Worm (Caenorhabditis elegans) whole organism, late embryonic: Measurements from ENCODE around the gene C55A6.1.

Source experiments
- C08G9.2 ChIP-seq: sonication (generic microtip); optimal IDR thresholded peaks from 2 replicates; lab custom pipeline; 2016; ENCODE audit warnings: mild to moderate bottlenecking, missing genetic modification characterization, moderate library complexity, missing compliant biosample characterization
- C38D4.7 ChIP-seq: fragments of 200-800 bp; sonication (Bioruptor generic); optimal IDR thresholded peaks from 2 replicates; lab custom pipeline; 2018; ENCODE audit warnings: mild to moderate bottlenecking, missing genetic modification characterization, moderate library complexity, missing compliant biosample characterization
- ceh-14 ChIP-seq: sonication (generic microtip); optimal IDR thresholded peaks from 2 replicates; lab custom pipeline; 2016; ENCODE audit warnings: missing genotype, missing genetic modification characterization, missing compliant biosample characterization
- ceh-18 ChIP-seq: sonication (generic microtip); optimal IDR thresholded peaks from 2 replicates; lab custom pipeline; 2016; ENCODE audit warnings: missing genetic modification characterization, missing compliant biosample characterization
- ceh-19 ChIP-seq: fragments of 200-800 bp; sonication (Bioruptor generic); optimal IDR thresholded peaks from 2 replicates; lab custom pipeline; 2018; ENCODE audit warnings: mild to moderate bottlenecking, missing genetic modification characterization, missing compliant biosample characterization
- ceh-34 ChIP-seq: sonication (generic microtip); optimal IDR thresholded peaks from 2 replicates; lab custom pipeline; 2016; ENCODE audit warnings: mild to moderate bottlenecking, missing genetic modification characterization, missing compliant biosample characterization
- ceh-6 ChIP-seq: fragments of 200-800 bp; sonication (Bioruptor generic); optimal IDR thresholded peaks from 2 replicates; lab custom pipeline; 2018; ENCODE audit warnings: mild to moderate bottlenecking, missing genetic modification characterization, missing compliant biosample characterization
- ceh-9 ChIP-seq: sonication (generic microtip); optimal IDR thresholded peaks from 2 replicates; lab custom pipeline; 2016; ENCODE audit warnings: mild to moderate bottlenecking, missing genetic modification characterization, inconsistent platforms, missing compliant biosample characterization
- elt-2 ChIP-seq: sonication (generic microtip); optimal IDR thresholded peaks from 2 replicates; lab custom pipeline; 2016; ENCODE audit warnings: missing genetic modification reagents, missing genetic modification characterization, missing compliant biosample characterization
- eyg-1 ChIP-seq: sonication (generic microtip); optimal IDR thresholded peaks from 2 replicates; lab custom pipeline; 2016; ENCODE audit warnings: missing genotype, missing genetic modification characterization, missing compliant biosample characterization
- gmeb-2 ChIP-seq: sonication (generic microtip); optimal IDR thresholded peaks from 2 replicates; lab custom pipeline; 2016; ENCODE audit warnings: missing genetic modification characterization, inconsistent platforms, missing compliant biosample characterization
- hlh-13 ChIP-seq: fragments of 200-800 bp; sonication (Bioruptor generic); optimal IDR thresholded peaks from 2 replicates; lab custom pipeline; 2018; ENCODE audit warnings: mild to moderate bottlenecking, missing genetic modification characterization, missing compliant biosample characterization
- hlh-15 ChIP-seq: sonication (generic microtip); optimal IDR thresholded peaks from 2 replicates; lab custom pipeline; 2016; ENCODE audit warnings: missing genetic modification characterization, missing compliant biosample characterization
- hlh-8 ChIP-seq: sonication (generic microtip); optimal IDR thresholded peaks from 2 replicates; lab custom pipeline; 2016; ENCODE audit warnings: missing genotype, missing genetic modification characterization, missing compliant biosample characterization
- lim-6 ChIP-seq: sonication (generic microtip); optimal IDR thresholded peaks from 2 replicates; lab custom pipeline; 2016; ENCODE audit warnings: missing genetic modification characterization, missing compliant biosample characterization
- mec-3 ChIP-seq: sonication (generic microtip); optimal IDR thresholded peaks from 2 replicates; lab custom pipeline; 2016; ENCODE audit warnings: borderline replicate concordance, missing genetic modification characterization, missing compliant biosample characterization
- nfya-1 ChIP-seq: sonication (generic microtip); optimal IDR thresholded peaks from 2 replicates; lab custom pipeline; 2017; ENCODE audit warnings: missing genetic modification characterization, mild to moderate bottlenecking, missing compliant biosample characterization, antibody characterized with exemption, moderate library complexity
- nhr-11 ChIP-seq: fragments of 150-350 bp; optimal IDR thresholded peaks from 2 replicates; lab custom pipeline; 2014; ENCODE audit warnings: missing biosample characterization, missing genetic modification characterization
- nhr-232 ChIP-seq: sonication (generic microtip); optimal IDR thresholded peaks from 2 replicates; lab custom pipeline; 2016; ENCODE audit warnings: missing genetic modification characterization, missing compliant biosample characterization
- npax-4 ChIP-seq: sonication (generic microtip); optimal IDR thresholded peaks from 2 replicates; lab custom pipeline; 2016; ENCODE audit warnings: missing genetic modification characterization, missing compliant biosample characterization
- pag-3 ChIP-seq: sonication (generic microtip); optimal IDR thresholded peaks from 2 replicates; lab custom pipeline; 2016; ENCODE audit warnings: missing compliant biosample characterization, missing genetic modification characterization, borderline replicate concordance
- pat-9 ChIP-seq: fragments of 200-800 bp; sonication (Bioruptor generic); optimal IDR thresholded peaks from 2 replicates; lab custom pipeline; 2018; ENCODE audit warnings: mild to moderate bottlenecking, missing genetic modification characterization, moderate library complexity, missing compliant biosample characterization
- ref-2 ChIP-seq: sonication (generic microtip); optimal IDR thresholded peaks from 2 replicates; lab custom pipeline; 2016; ENCODE audit warnings: missing genetic modification characterization, missing compliant biosample characterization
- rnt-1 ChIP-seq: sonication (generic microtip); optimal IDR thresholded peaks from 2 replicates; lab custom pipeline; 2016; ENCODE audit warnings: missing genetic modification characterization, missing compliant biosample characterization
- unc-42 ChIP-seq: sonication (generic microtip); optimal IDR thresholded peaks from 2 replicates; lab custom pipeline; 2016; ENCODE audit warnings: missing genotype, missing genetic modification characterization, missing compliant biosample characterization
- zip-5 ChIP-seq: sonication (generic microtip); optimal IDR thresholded peaks from 2 replicates; lab custom pipeline; 2016; ENCODE audit warnings: missing genetic modification characterization, missing compliant biosample characterization
- ztf-16 ChIP-seq: sonication (generic microtip); optimal IDR thresholded peaks from 2 replicates; lab custom pipeline; 2017; ENCODE audit warnings: missing genetic modification characterization, missing compliant biosample characterization

The C55A6.1 gene

ce11 chrV:11546795-11547194, 42.0 kb upstream of the C55A6.1 start, which contains the start of gene F38B7.11:
Gene F38B7.11, plus strand, starts transcription at chrV:11547095.
- TF ChIP-seq mec-3 (tag; lab: Kevin White, UChicago) = no peak
- TF ChIP-seq eyg-1 = no peak
- TF ChIP-seq pat-9 (tag; lab: Kevin White, UChicago) = no peak
- TF ChIP-seq ceh-34 (tag; lab: Kevin White, UChicago) = no peak
- no peak for TF ChIP-seq npax-4 (tag; lab: Kevin White, UChicago)
- TF ChIP-seq hlh-8 (tag; lab: Kevin White, UChicago) = no peak
- TF ChIP-seq ceh-9 (tag; lab: Kevin White, UChicago) = no peak

- TF ChIP-seq lim-6 (no peak), elt-2 (tag; lab: Kevin White, UChicago) (no peak), gmeb-2 (tag; lab: Kevin White, UChicago) (no peak), hlh-15 (tag; lab: Kevin White, UChicago) (no peak), mec-3 (tag; lab: Kevin White, UChicago) (no peak), pag-3 (no peak)
These were observed 40.5 kb upstream of the C55A6.1 start, which contains the start of gene F38B7.10 for ce11 chrV:11545227-11545626. Gene F38B7.10, plus strand, starts transcription at chrV:11545527.

ce11 chrV:11543564-11543963, 38.8 kb upstream of the C55A6.1 start, which contains the start of gene F38B7.2:
Gene F38B7.2, plus strand, starts transcription at chrV:11543963.
- TF ChIP-seq nhr-11 (tag; lab: Kevin White, UChicago) = no peak
- TF ChIP-seq C08G9.2 (tag; lab: Kevin White, UChicago) = no peak
- no peak for TF ChIP-seq lim-6
- TF ChIP-seq ceh-14 (tag; lab: Kevin White, UChicago) = no peak
- TF ChIP-seq ztf-16 (tag; lab: Kevin White, UChicago) = no peak

DNA sequence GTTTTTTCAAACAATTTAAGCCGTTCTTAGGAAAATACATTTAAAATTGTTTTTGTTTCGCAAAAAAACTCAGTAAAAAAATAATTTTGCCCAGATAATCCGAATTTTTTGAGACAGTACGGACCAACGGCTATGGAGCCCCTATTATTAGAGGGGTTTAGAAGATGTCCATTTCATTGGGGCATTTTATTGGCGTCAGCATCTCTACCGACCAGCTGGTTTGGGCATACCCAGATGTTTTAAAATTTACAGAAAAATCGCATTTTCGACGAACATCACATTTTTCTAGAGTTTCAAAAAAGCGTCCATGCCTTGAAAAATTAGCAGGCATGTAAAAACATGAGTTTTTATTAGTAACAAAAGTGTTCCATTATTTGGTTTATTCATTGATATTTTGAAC, 36.5 kb upstream of the C55A6.1 start:
- TF ChIP-seq C38D4.7 (GFP tag; lab: Kevin White, UChicago) = peak; percentile 24
- no peak for TF ChIP-seq zip-5 (tag; lab: Kevin White, UChicago)

DNA sequence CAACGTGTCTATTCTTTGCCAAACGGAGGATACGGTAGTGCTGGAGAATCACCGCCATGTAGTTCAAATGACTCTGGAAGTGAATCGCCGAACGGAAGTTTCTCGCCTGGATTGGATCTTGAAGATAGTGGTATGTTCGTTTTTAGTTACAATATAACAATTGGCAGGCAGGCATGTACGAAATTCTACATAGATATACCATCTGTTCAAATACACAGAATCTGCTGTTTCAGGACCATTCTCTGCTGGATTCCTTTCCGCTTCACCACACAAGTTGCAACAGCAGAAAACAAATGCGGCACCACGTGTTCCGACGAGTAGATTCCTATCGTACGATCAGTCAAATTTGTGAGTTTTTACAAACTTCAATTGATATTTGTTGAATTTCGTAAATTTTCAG, 34.7 kb upstream of the C55A6.1 start:
- TF ChIP-seq ceh-19 (GFP tag; lab: Kevin White, UChicago) = no peak
- TF ChIP-seq nhr-232 (tag; lab: Kevin White, UChicago) = no peak

DNA sequence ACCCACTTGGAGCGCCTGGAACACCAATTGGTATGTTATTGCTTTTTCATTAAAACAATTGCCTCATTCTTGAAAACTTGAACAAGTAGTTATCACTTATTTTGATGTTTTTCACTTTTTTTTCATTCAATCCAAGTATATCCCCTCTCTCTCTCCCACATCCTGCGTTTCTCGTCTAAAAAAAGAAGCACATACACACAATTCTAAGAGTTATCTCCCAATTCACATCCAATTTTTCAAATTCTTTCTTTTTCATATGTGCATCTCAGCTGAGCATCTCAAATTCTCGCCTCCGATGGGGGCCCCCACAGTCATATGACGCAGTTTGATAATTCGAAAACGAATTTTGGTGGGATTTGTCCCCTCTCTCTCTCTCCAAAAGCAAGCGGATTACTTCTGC, 31.9 kb upstream of the C55A6.1 start:
- peak; percentile 58 for TF ChIP-seq unc-42 (tag; lab: Kevin White, UChicago)
- TF ChIP-seq ceh-6 (GFP tag; lab: Kevin White, UChicago) = no peak
- no peak for TF ChIP-seq nhr-11 (tag; lab: Kevin White, UChicago)
- no peak for TF ChIP-seq ref-2 (tag; lab: Kevin White, UChicago)
- TF ChIP-seq hlh-13 (GFP tag; lab: Kevin White, UChicago) = no peak
- TF ChIP-seq, all 69 proteins: peak for 1

ce11 chrV:11535504-11536062, 30.8 kb upstream of the C55A6.1 start:
- TF ChIP-seq nfya-1 (tag; lab: Kevin White, UChicago) (peak; percentile 3), ceh-18 (tag; lab: Kevin White, UChicago) (peak; percentile 25), rnt-1 (tag; lab: Kevin White, UChicago) (peak; percentile 33), hlh-15 (tag; lab: Kevin White, UChicago) (no peak)
